Worm (Caenorhabditis elegans) whole organism, young adult: ENCODE measurements around the gene F42H10.3.
A peak's percentile ranks its signal among the peaks of the same experiment; 100 is the strongest.

Experiments used
- B0019.2 ChIP-seq: fragments of 200-800 bp; sonication (Bioruptor generic); conservative IDR thresholded peaks from 2 replicates; pipeline ENCODE4 v1.3.6; 2022; ENCODE audit warnings: missing genetic modification reagents, missing genetic modification characterization, missing compliant biosample characterization
- B0336.3 ChIP-seq: fragments of 200-800 bp; sonication (Bioruptor generic); IDR thresholded peaks from 2 replicates; pipeline ENCODE4 v1.3.6; 2022; ENCODE audit warnings: missing genetic modification characterization, missing compliant biosample characterization
- C17E4.6 ChIP-seq: fragments of 200-800 bp; sonication (Bioruptor generic); IDR thresholded peaks from 2 replicates; pipeline ENCODE4 v1.3.6; 2022; ENCODE audit warnings: missing genetic modification reagents, missing genetic modification characterization, missing compliant biosample characterization
- F49E8.2 ChIP-seq: sonication (generic microtip); optimal IDR thresholded peaks from 3 replicates; lab custom pipeline; 2017; ENCODE audit warnings: missing genetic modification characterization, mild to moderate bottlenecking, missing compliant biosample characterization, antibody characterized with exemption, moderate library complexity; ENCODE audit not compliant: insufficient read depth
- K12H6.12 ChIP-seq: fragments of 200-800 bp; sonication (Bioruptor generic); optimal IDR thresholded peaks from 2 replicates; lab custom pipeline; 2018; ENCODE audit warnings: mild to moderate bottlenecking, missing genetic modification characterization, missing compliant biosample characterization
- T07F8.4 ChIP-seq: sonication (generic microtip); optimal IDR thresholded peaks from 2 replicates; lab custom pipeline; 2016; ENCODE audit warnings: mild to moderate bottlenecking, missing genetic modification characterization, moderate library complexity, missing compliant biosample characterization
- Y53F4B.3 ChIP-seq: fragments of 200-800 bp; sonication (Bioruptor generic); IDR thresholded peaks from 2 replicates; pipeline ENCODE4 v1.3.6; 2022; ENCODE audit warnings: missing genetic modification reagents, missing genetic modification characterization, missing compliant biosample characterization
- Y67H2A.10 ChIP-seq: fragments of 200-800 bp; sonication (Bioruptor generic); conservative IDR thresholded peaks from 2 replicates; pipeline ENCODE4 v1.3.6; 2022; ENCODE audit warnings: missing genetic modification reagents, missing genetic modification characterization, missing compliant biosample characterization
- Y79H2A.3 ChIP-seq: fragments of 200-800 bp; sonication (Bioruptor generic); conservative IDR thresholded peaks from 2 replicates; pipeline ENCODE4 v1.3.6; 2022; ENCODE audit warnings: missing genetic modification reagents, missing genetic modification characterization, missing compliant biosample characterization
- ZK185.1 ChIP-seq: sonication (generic microtip); optimal IDR thresholded peaks from 2 replicates; lab custom pipeline; 2016; ENCODE audit warnings: mild to moderate bottlenecking, missing genetic modification characterization, missing compliant biosample characterization; ENCODE audit not compliant: poor library complexity, severe bottlenecking
- akir-1 ChIP-seq: fragments of 200-800 bp; sonication (Bioruptor generic); optimal IDR thresholded peaks from 2 replicates; lab custom pipeline; 2018; ENCODE audit warnings: mild to moderate bottlenecking, missing genetic modification characterization, moderate library complexity, missing compliant biosample characterization
- athp-1 ChIP-seq: sonication (generic microtip); optimal IDR thresholded peaks from 2 replicates; lab custom pipeline; 2017; ENCODE audit warnings: mild to moderate bottlenecking, missing genetic modification characterization, missing compliant biosample characterization
- attf-6 ChIP-seq: fragments of 200-800 bp; sonication (Bioruptor generic); IDR thresholded peaks from 2 replicates; pipeline ENCODE4 v1.3.6; 2022; ENCODE audit warnings: missing genetic modification reagents, missing genetic modification characterization, missing compliant biosample characterization
- bed-1 ChIP-seq: fragments of 200-800 bp; sonication (Bioruptor generic); IDR thresholded peaks from 2 replicates; pipeline ENCODE4 v1.3.6; 2022; ENCODE audit warnings: missing genetic modification reagents, missing genetic modification characterization, missing compliant biosample characterization
- cebp-1 ChIP-seq, 2 experiments: fragments of 200-800 bp in 1 of 2; sonication (Bioruptor generic) in 1 of 2; sonication (generic microtip) in 1 of 2; IDR thresholded peaks in 1 of 2; optimal IDR thresholded peaks in 1 of 2; 2 replicates each; pipeline versions ENCODE4 v1.3.6 to Lab custom; 2017 to 2022; ENCODE audit warnings: missing compliant biosample characterization in 2 of 2, missing genetic modification characterization in 2 of 2, mild to moderate bottlenecking in 1 of 2, missing genetic modification reagents in 1 of 2, moderate library complexity in 1 of 2
- ceh-100 ChIP-seq: fragments of 200-800 bp; sonication (Bioruptor generic); IDR thresholded peaks from 2 replicates; pipeline ENCODE4 v1.3.6; 2022; ENCODE audit warnings: missing genetic modification reagents, missing genetic modification characterization, missing compliant biosample characterization
- ceh-27 ChIP-seq: fragments of 200-800 bp; sonication (Bioruptor generic); optimal IDR thresholded peaks from 2 replicates; lab custom pipeline; 2018; ENCODE audit warnings: mild to moderate bottlenecking, missing genetic modification characterization, moderate library complexity, missing compliant biosample characterization
- ceh-79 ChIP-seq: sonication (generic microtip); optimal IDR thresholded peaks from 2 replicates; lab custom pipeline; 2017; ENCODE audit warnings: mild to moderate bottlenecking, missing genetic modification characterization, missing compliant biosample characterization
- ceh-91 ChIP-seq: fragments of 200-800 bp; sonication (Bioruptor generic); IDR thresholded peaks from 2 replicates; pipeline ENCODE4 v1.3.6; 2022; ENCODE audit warnings: missing genetic modification reagents, missing genetic modification characterization, missing compliant biosample characterization
- chd-7 ChIP-seq: sonication (generic microtip); optimal IDR thresholded peaks from 2 replicates; lab custom pipeline; 2016; ENCODE audit warnings: mild to moderate bottlenecking, missing genetic modification characterization, moderate library complexity, missing compliant biosample characterization
- dpff-1 ChIP-seq: sonication (generic microtip); optimal IDR thresholded peaks from 2 replicates; lab custom pipeline; 2017; ENCODE audit warnings: mild to moderate bottlenecking, missing genetic modification characterization, missing compliant biosample characterization
- efl-1 ChIP-seq: fragments of 150-350 bp; optimal IDR thresholded peaks from 2 replicates; lab custom pipeline; 2014; ENCODE audit warnings: missing biosample characterization, missing genetic modification reagents, missing genetic modification characterization
- ekl-4 ChIP-seq: fragments of 200-800 bp; sonication (Bioruptor generic); IDR thresholded peaks from 2 replicates; pipeline ENCODE4 v1.3.6; 2022; ENCODE audit warnings: missing genetic modification reagents, missing genetic modification characterization, missing compliant biosample characterization
- fkh-3 ChIP-seq: sonication (generic microtip); optimal IDR thresholded peaks from 2 replicates; lab custom pipeline; 2016; ENCODE audit warnings: mild to moderate bottlenecking, missing genetic modification characterization, missing compliant biosample characterization
- hlh-12 ChIP-seq: sonication (generic microtip); optimal IDR thresholded peaks from 2 replicates; lab custom pipeline; 2016; ENCODE audit warnings: missing genetic modification characterization, missing compliant biosample characterization
- hrde-1 ChIP-seq: sonication (generic microtip); optimal IDR thresholded peaks from 2 replicates; lab custom pipeline; 2016; ENCODE audit warnings: missing genetic modification characterization, mild to moderate bottlenecking, missing compliant biosample characterization, moderate library complexity, missing genotype, missing genetic modification reagents, borderline replicate concordance
- hsf-1 ChIP-seq: fragments of 200-800 bp; sonication (Bioruptor generic); IDR thresholded peaks from 2 replicates; pipeline ENCODE4 v1.3.6; 2022; ENCODE audit warnings: missing genetic modification reagents, missing genetic modification characterization, missing compliant biosample characterization
- let-607 ChIP-seq, 2 experiments: fragments of 200-800 bp in 1 of 2; sonication (Bioruptor generic) in 1 of 2; sonication (generic microtip) in 1 of 2; optimal IDR thresholded peaks; 2 replicates each; lab custom pipeline; 2016 to 2018; ENCODE audit warnings: mild to moderate bottlenecking in 2 of 2, missing compliant biosample characterization in 2 of 2, missing genetic modification characterization in 2 of 2, moderate library complexity in 2 of 2, missing genotype in 1 of 2
- lin-35 ChIP-seq, 3 experiments: fragments of 150-350 bp in 2 of 3; sonication (generic microtip) in 1 of 3; optimal IDR thresholded peaks; 2 replicates each; lab custom pipeline; 2014 to 2018; ENCODE audit warnings: missing biosample characterization in 3 of 3, missing genetic modification characterization in 3 of 3, missing genetic modification reagents in 3 of 3
- lin-40 ChIP-seq: sonication (generic microtip); optimal IDR thresholded peaks from 2 replicates; lab custom pipeline; 2016; ENCODE audit warnings: missing genetic modification characterization, mild to moderate bottlenecking, missing compliant biosample characterization, missing genotype, missing genetic modification reagents
- lir-1 ChIP-seq: fragments of 200-800 bp; sonication (Bioruptor generic); conservative IDR thresholded peaks from 2 replicates; pipeline ENCODE4 v1.3.6; 2022; ENCODE audit warnings: missing genetic modification reagents, missing genetic modification characterization, missing compliant biosample characterization
- madf-3 ChIP-seq: fragments of 200-800 bp; sonication (Bioruptor generic); IDR thresholded peaks from 2 replicates; pipeline ENCODE4 v1.3.6; 2022; ENCODE audit warnings: missing genetic modification reagents, missing genetic modification characterization, missing compliant biosample characterization
- madf-6 ChIP-seq: fragments of 200-800 bp; sonication (Bioruptor generic); IDR thresholded peaks from 2 replicates; pipeline ENCODE4 v1.3.6; 2022; ENCODE audit warnings: missing genetic modification reagents, missing genetic modification characterization, missing compliant biosample characterization
- nhr-179 ChIP-seq: sonication (generic microtip); optimal IDR thresholded peaks from 2 replicates; lab custom pipeline; 2016; ENCODE audit warnings: mild to moderate bottlenecking, missing genetic modification characterization, missing compliant biosample characterization
- nhr-80 ChIP-seq: sonication (generic microtip); optimal IDR thresholded peaks from 2 replicates; lab custom pipeline; 2016; ENCODE audit warnings: missing genetic modification characterization, missing compliant biosample characterization
- rpc-1 ChIP-seq, 2 experiments: fragments of 150-350 bp in 1 of 2; sonication (generic microtip) in 1 of 2; optimal IDR thresholded peaks; 2 replicates each; lab custom pipeline; 2014 to 2018; ENCODE audit warnings: missing biosample characterization in 1 of 2, missing genetic modification characterization in 1 of 2, missing genetic modification reagents in 1 of 2, missing genotype in 1 of 2
- snpc-1.3 ChIP-seq: sonication (generic microtip); optimal IDR thresholded peaks from 2 replicates; lab custom pipeline; 2017; ENCODE audit warnings: missing genetic modification characterization, mild to moderate bottlenecking, missing compliant biosample characterization, antibody characterized with exemption, moderate library complexity, missing genotype, missing genetic modification reagents; ENCODE audit not compliant: insufficient read depth
- snpc-4 ChIP-seq, 5 experiments: fragments of 150-350 bp in 1 of 5; sonication (generic microtip) in 4 of 5; optimal IDR thresholded peaks; 2 replicates each; lab custom pipeline; 2014 to 2018; ENCODE audit warnings: missing genetic modification characterization in 5 of 5, missing biosample characterization in 3 of 5, antibody characterized with exemption in 2 of 5, mild to moderate bottlenecking in 2 of 5, missing compliant biosample characterization in 2 of 5, missing genotype in 2 of 5, moderate library complexity in 2 of 5, missing genetic modification reagents in 1 of 5
- somi-1 ChIP-seq: fragments of 200-800 bp; sonication (Bioruptor generic); optimal IDR thresholded peaks from 2 replicates; lab custom pipeline; 2018; ENCODE audit warnings: mild to moderate bottlenecking, missing genetic modification characterization, missing compliant biosample characterization
- tbp1 ChIP-seq: fragments of 200-800 bp; sonication (Bioruptor generic); optimal IDR thresholded peaks from 2 replicates; lab custom pipeline; 2018; ENCODE audit warnings: mild to moderate bottlenecking, missing genetic modification characterization, missing compliant biosample characterization
- tlf-1 ChIP-seq: fragments of 200-800 bp; sonication (Bioruptor generic); optimal IDR thresholded peaks from 2 replicates; lab custom pipeline; 2018; ENCODE audit warnings: mild to moderate bottlenecking, missing genetic modification characterization, missing compliant biosample characterization
- xnd-1 ChIP-seq: sonication (generic microtip); optimal IDR thresholded peaks from 2 replicates; lab custom pipeline; 2016; ENCODE audit warnings: missing genotype, missing genetic modification reagents, missing genetic modification characterization, missing compliant biosample characterization
- ztf-18 ChIP-seq: sonication (generic microtip); optimal IDR thresholded peaks from 2 replicates; lab custom pipeline; 2016; ENCODE audit warnings: missing genotype, mild to moderate bottlenecking, missing genetic modification characterization, missing compliant biosample characterization

F42H10.3 gene

ce11 chrIII:8449160-8449807 is 34.7 kb upstream of the F42H10.3 start, which contains the start of gene mrpl-32 (continued):
- peak; percentile 51 for TF ChIP-seq F49E8.2 (tag; lab: Kevin White, UChicago)
- TF ChIP-seq tbp1 (GFP tag; lab: Kevin White, UChicago): peak; percentile 42
- TF ChIP-seq Y79H2A.3 (GFP tag; lab: Robert Waterston, UW): 0 out of 2 replicates have a peak, but pooled peaks have one; percentile 19
- TF ChIP-seq K12H6.12 (tag; lab: Kevin White, UChicago): no peak
- no peak for TF ChIP-seq madf-3 (GFP tag; lab: Robert Waterston, UW)
- peak in 1 of 3 experiments; percentile 13 for TF ChIP-seq lin-35 (GFP tag; optimal IDR thresholded peaks at IDR 0.05; lab: Kevin White, UChicago)
- no peak for TF ChIP-seq hlh-12 (tag; lab: Kevin White, UChicago)
- peak; percentile 46 for TF ChIP-seq snpc-4 (GFP tag; optimal IDR thresholded peaks at IDR 0.05; lab: Kevin White, UChicago)
- TF ChIP-seq snpc-4 (tag; optimal IDR thresholded peaks at IDR 0.05; lab: Kevin White, UChicago): peak in 2 of 4 experiments; percentile 21 to 64
- no peak for TF ChIP-seq nhr-80 (tag; lab: Kevin White, UChicago)
- no peak for TF ChIP-seq lin-40 (tag; lab: Kevin White, UChicago)
- no peak for TF ChIP-seq lir-1 (GFP tag; lab: Robert Waterston, UW)
- peak; percentile 8 for TF ChIP-seq efl-1
- peak; percentile 35 for TF ChIP-seq tlf-1 (GFP tag; lab: Kevin White, UChicago)
- peak; percentile 51 for TF ChIP-seq snpc-1.3 (tag; lab: Kevin White, UChicago)
- TF ChIP-seq ztf-18: no peak
- TF ChIP-seq Y67H2A.10 (GFP tag; lab: Robert Waterston, UW): no peak
- no peak for TF ChIP-seq somi-1 (GFP tag; lab: Kevin White, UChicago)
- 0 out of 2 replicates have a peak, but pooled peaks have one; percentile 22 for TF ChIP-seq ceh-100 (GFP tag; lab: Robert Waterston, UW)
- no peak for TF ChIP-seq fkh-3 (tag; lab: Kevin White, UChicago)
- TF ChIP-seq C17E4.6 (GFP tag; lab: Robert Waterston, UW): no peak
- TF ChIP-seq dpff-1 (tag; lab: Kevin White, UChicago): peak; percentile 12
- peak; percentile 20 for TF ChIP-seq ceh-79 (tag; lab: Kevin White, UChicago)
- TF ChIP-seq Y53F4B.3 (GFP tag; lab: Robert Waterston, UW): no peak
- no peak for TF ChIP-seq ceh-27 (GFP tag; lab: Kevin White, UChicago)
- no peak for TF ChIP-seq ZK185.1 (tag; lab: Kevin White, UChicago)
- TF ChIP-seq rpc-1 (optimal IDR thresholded peaks at IDR 0.05; lab: Kevin White, UChicago): peak; percentile 8
- no peak for TF ChIP-seq rpc-1 (tag; optimal IDR thresholded peaks at IDR 0.05; lab: Kevin White, UChicago)
- TF ChIP-seq hrde-1: no peak
- TF ChIP-seq ekl-4 (GFP tag; lab: Robert Waterston, UW): peak; percentile 79
- TF ChIP-seq bed-1 (GFP tag; lab: Robert Waterston, UW): 0 out of 2 replicates have a peak, but pooled peaks have one; percentile 79
- peak; percentile 87 for TF ChIP-seq hsf-1
- peak; percentile 38 for TF ChIP-seq xnd-1 (tag; lab: Kevin White, UChicago)
- peak; percentile 33 for TF ChIP-seq chd-7 (tag; lab: Kevin White, UChicago)
- TF ChIP-seq B0336.3 (GFP tag; lab: Robert Waterston, UW): peak; percentile 81
- no peak for TF ChIP-seq B0019.2 (GFP tag; lab: Robert Waterston, UW)
- no peak for TF ChIP-seq akir-1 (GFP tag; lab: Kevin White, UChicago)
- TF ChIP-seq, all 124 proteins: peak for 39

ce11 chrIII:8450494-8450893 is 33.5 kb upstream of the F42H10.3 start:
- TF ChIP-seq nhr-179 (tag; lab: Kevin White, UChicago) (no peak), ceh-91 (GFP tag; lab: Robert Waterston, UW) (no peak), rpc-1 (optimal IDR thresholded peaks at IDR 0.05; lab: Kevin White, UChicago) (no peak), rpc-1 (tag; optimal IDR thresholded peaks at IDR 0.05; lab: Kevin White, UChicago) (no peak), T07F8.4 (tag; lab: Kevin White, UChicago) (no peak), ekl-4 (GFP tag; lab: Robert Waterston, UW) (no peak), madf-6 (GFP tag; lab: Robert Waterston, UW) (peak; percentile 21; the same call in 1 of the 2 replicates), cebp-1 (GFP tag; IDR thresholded peaks at IDR 0.05; lab: Robert Waterston, UW) (no peak), cebp-1 (tag; optimal IDR thresholded peaks at IDR 0.05; lab: Kevin White, UChicago) (no peak), hrde-1 (peak; percentile 39), lin-35 (GFP tag; optimal IDR thresholded peaks at IDR 0.05; lab: Kevin White, UChicago) (no peak), ztf-18 (no peak), hsf-1 (peak; percentile 52; the same call in 1 of the 2 replicates), attf-6 (peak; percentile 28; the same call in 1 of the 2 replicates), hlh-12 (tag; lab: Kevin White, UChicago) (no peak), let-607 (tag; optimal IDR thresholded peaks at IDR 0.05; lab: Kevin White, UChicago) (no peak), athp-1 (tag; lab: Kevin White, UChicago) (no peak)
